Worm (Caenorhabditis elegans): ENCODE measurements around the gene rbm-7.

Gene rbm-7

ce11 chrIII:12945072-12945471 is 13.4 kb upstream of the rbm-7 start:
- TF ChIP-seq him-1 (tag; optimal IDR thresholded peaks at IDR 0.05) (no peak), dao-5 (tag; optimal IDR thresholded peaks at IDR 0.05) (no peak), W03F9.2 (tag; optimal IDR thresholded peaks at IDR 0.05) (no peak)

ce11 chrIII:12944064-12944463 is 12.4 kb upstream of the rbm-7 start:
- TF ChIP-seq him-1 (tag; optimal IDR thresholded peaks at IDR 0.05) (no peak), W03F9.2 (tag; optimal IDR thresholded peaks at IDR 0.05) (no peak), dao-5 (tag; optimal IDR thresholded peaks at IDR 0.05) (no peak)

ce11 chrIII:12942307-12942706 is 10.6 kb upstream of the rbm-7 start, which contains the start of gene unc-25:
Gene unc-25, plus strand, starts transcription at chrIII:12942651.
- TF ChIP-seq him-1 (tag; optimal IDR thresholded peaks at IDR 0.05) (no peak), dao-5 (tag; optimal IDR thresholded peaks at IDR 0.05) (no peak), W03F9.2 (tag; optimal IDR thresholded peaks at IDR 0.05) (no peak)

ce11 chrIII:12934417-12934816 is 2.8 kb upstream of the rbm-7 start, which contains the start of gene epg-3:
Gene epg-3, plus strand, starts transcription at chrIII:12934717.
- no peak for TF ChIP-seq dao-5 (tag; optimal IDR thresholded peaks at IDR 0.05)
- no peak for TF ChIP-seq him-1 (tag; optimal IDR thresholded peaks at IDR 0.05)
- no peak for TF ChIP-seq W03F9.2 (tag; optimal IDR thresholded peaks at IDR 0.05)

ce11 chrIII:12932776-12933175 is 1.1 kb upstream of the rbm-7 start:
- TF ChIP-seq him-1 (tag; optimal IDR thresholded peaks at IDR 0.05) (no peak), W03F9.2 (tag; optimal IDR thresholded peaks at IDR 0.05) (no peak), dao-5 (tag; optimal IDR thresholded peaks at IDR 0.05) (no peak)

ce11 chrIII:12931108-12931507 is 559 bp downstream of the rbm-7 start:
- TF ChIP-seq him-1 (tag; optimal IDR thresholded peaks at IDR 0.05) (no peak), W03F9.2 (tag; optimal IDR thresholded peaks at IDR 0.05) (no peak), dao-5 (tag; optimal IDR thresholded peaks at IDR 0.05) (no peak)

ce11 chrIII:12929573-12929972 is 2.1 kb downstream of the rbm-7 start, which contains the start of gene Y37D8A.19:
Gene Y37D8A.19, plus strand, starts transcription at chrIII:12929873.
- no peak for TF ChIP-seq W03F9.2 (tag; optimal IDR thresholded peaks at IDR 0.05)
- TF ChIP-seq dao-5 (tag; optimal IDR thresholded peaks at IDR 0.05) = no peak

- no peak for TF ChIP-seq him-1 (tag; optimal IDR thresholded peaks at IDR 0.05)
- no peak for TF ChIP-seq W03F9.2 (tag; optimal IDR thresholded peaks at IDR 0.05)
- no peak for TF ChIP-seq dao-5 (tag; optimal IDR thresholded peaks at IDR 0.05)
These were observed 5.6 kb downstream of the rbm-7 start, which contains the start of the genes npp-25 and mrps-10 for ce11 chrIII:12925947-12926607. Gene npp-25, minus strand, starts transcription at chrIII:12925997. Gene mrps-10, plus strand, starts transcription at chrIII:12926557.

ce11 chrIII:12920810-12921209 is 10.9 kb downstream of the rbm-7 start:
- TF ChIP-seq him-1 (tag; optimal IDR thresholded peaks at IDR 0.05) (no peak), dao-5 (tag; optimal IDR thresholded peaks at IDR 0.05) (no peak), W03F9.2 (tag; optimal IDR thresholded peaks at IDR 0.05) (no peak)

- TF ChIP-seq dao-5 (tag; optimal IDR thresholded peaks at IDR 0.05) = no peak
- no peak for TF ChIP-seq W03F9.2 (tag; optimal IDR thresholded peaks at IDR 0.05)
- TF ChIP-seq him-1 (tag; optimal IDR thresholded peaks at IDR 0.05) = no peak
These were observed 11.8 kb downstream of the rbm-7 start for ce11 chrIII:12919882-12920281.

ce11 chrIII:12918575-12918974 is 13.1 kb downstream of the rbm-7 start, which contains the start of gene Y37D8A.16:
Gene Y37D8A.16, minus strand, starts transcription at chrIII:12918675.
- TF ChIP-seq W03F9.2 (tag; optimal IDR thresholded peaks at IDR 0.05) (no peak), him-1 (tag; optimal IDR thresholded peaks at IDR 0.05) (no peak), dao-5 (tag; optimal IDR thresholded peaks at IDR 0.05) (no peak)

- TF ChIP-seq W03F9.2 (tag; optimal IDR thresholded peaks at IDR 0.05) (no peak), him-1 (tag; optimal IDR thresholded peaks at IDR 0.05) (no peak), dao-5 (tag; optimal IDR thresholded peaks at IDR 0.05) (no peak)
These were observed 13.8 kb downstream of the rbm-7 start for ce11 chrIII:12917852-12918251.

- TF ChIP-seq dao-5 (tag; optimal IDR thresholded peaks at IDR 0.05) (no peak), him-1 (tag; optimal IDR thresholded peaks at IDR 0.05) (no peak), W03F9.2 (tag; optimal IDR thresholded peaks at IDR 0.05) (no peak)
These were observed 15.2 kb downstream of the rbm-7 start for ce11 chrIII:12916459-12916858.

ce11 chrIII:12910365-12910764 is 21.3 kb downstream of the rbm-7 start, which contains the start of gene flp-14:
Gene flp-14, plus strand, starts transcription at chrIII:12910510.
- TF ChIP-seq W03F9.2 (tag; optimal IDR thresholded peaks at IDR 0.05) = no peak
- TF ChIP-seq him-1 (tag; optimal IDR thresholded peaks at IDR 0.05) = no peak
- no peak for TF ChIP-seq dao-5 (tag; optimal IDR thresholded peaks at IDR 0.05)

ce11 chrIII:12907218-12907617 is 24.4 kb downstream of the rbm-7 start:
- TF ChIP-seq W03F9.2 (tag; optimal IDR thresholded peaks at IDR 0.05) (no peak), dao-5 (tag; optimal IDR thresholded peaks at IDR 0.05) (no peak), him-1 (tag; optimal IDR thresholded peaks at IDR 0.05) (no peak)

Data from whole organism, L4/young adult.